Worm (Caenorhabditis elegans): Measurements from ENCODE around the gene C32D5.7.

DNA sequence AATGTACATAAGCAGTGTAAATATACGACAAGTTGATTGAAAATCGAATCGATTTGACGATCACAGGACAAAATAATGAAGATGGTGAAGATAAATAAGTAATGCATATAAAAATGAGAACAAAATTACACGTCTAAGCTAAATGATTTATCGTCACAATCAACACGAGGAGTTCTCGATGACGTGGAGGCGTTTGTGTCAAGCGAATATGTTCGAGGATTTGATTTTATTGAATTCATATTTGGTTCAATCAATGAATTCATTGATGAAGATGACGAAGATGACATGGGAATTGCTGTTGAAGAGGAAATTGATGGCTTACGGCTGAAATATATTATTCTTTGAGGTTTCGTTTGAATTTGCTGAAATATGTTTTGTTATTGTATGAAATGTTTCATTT is 47.3 kb downstream of the C32D5.7 start, which contains the start of gene nyn-3:
- TF ChIP-seq unc-62 (GFP tag; optimal IDR thresholded peaks at IDR 0.05) = no peak
- no peak for TF ChIP-seq zag-1 (tag; optimal IDR thresholded peaks at IDR 0.05)

Data from whole organism, L2 larva.